Fruit fly (Drosophila melanogaster) whole organism, embryonic: ENCODE measurements around the gene Dop1R2.

Source experiments
- Atf3 ChIP-seq: fragments of 200-800 bp; sonication (Bioruptor generic); optimal IDR thresholded peaks from 3 replicates; lab custom pipeline; 2016; ENCODE audit warnings: missing biosample characterization, missing genetic modification characterization
- C15 ChIP-seq: fragments of 200-800 bp; sonication (Bioruptor generic); IDR thresholded peaks from 3 replicates; pipeline ENCODE4 v1.3.6; 2022; ENCODE audit warnings: missing biosample characterization, missing genetic modification characterization
- CG10267 ChIP-seq: fragments of 200-800 bp; sonication (Bioruptor generic); optimal IDR thresholded peaks from 2 replicates; lab custom pipeline; 2018; ENCODE audit warnings: missing biosample characterization, mild to moderate bottlenecking, missing genetic modification characterization, moderate library complexity
- CG10462 ChIP-seq: fragments of 200-800 bp; sonication (Bioruptor generic); optimal IDR thresholded peaks from 2 replicates; lab custom pipeline; 2016; ENCODE audit warnings: missing biosample characterization, missing genetic modification characterization
- CG11093 ChIP-seq: fragments of 200-800 bp; sonication (Bioruptor generic); IDR thresholded peaks from 3 replicates; pipeline ENCODE4 v1.3.6; 2022; ENCODE audit warnings: missing biosample characterization, missing genetic modification characterization
- CG12155 ChIP-seq: fragments of 200-800 bp; sonication (Bioruptor generic); optimal IDR thresholded peaks from 3 replicates; lab custom pipeline; 2016; ENCODE audit warnings: missing biosample characterization, missing genetic modification characterization
- CG12391 ChIP-seq: fragments of 200-800 bp; sonication (Bioruptor generic); optimal IDR thresholded peaks from 3 replicates; lab custom pipeline; 2018; ENCODE audit warnings: missing biosample characterization, mild to moderate bottlenecking, missing genetic modification characterization, moderate library complexity
- CG13287 ChIP-seq: fragments of 200-800 bp; sonication (Bioruptor generic); IDR thresholded peaks from 2 replicates; pipeline ENCODE4 v1.3.6; 2022; ENCODE audit warnings: missing biosample characterization, missing genetic modification characterization; ENCODE audit not compliant: partially characterized antibody
- CG13624 ChIP-seq: fragments of 200-800 bp; sonication (Bioruptor generic); optimal IDR thresholded peaks from 2 replicates; lab custom pipeline; 2016; ENCODE audit warnings: missing biosample characterization, missing genetic modification characterization
- CG14965 ChIP-seq: fragments of 200-800 bp; sonication (Bioruptor generic); optimal IDR thresholded peaks from 2 replicates; lab custom pipeline; 2016; ENCODE audit warnings: missing biosample characterization, missing genetic modification characterization, borderline replicate concordance
- CG17361 ChIP-seq: fragments of 200-800 bp; sonication (Bioruptor generic); IDR thresholded peaks from 3 replicates; pipeline ENCODE4 v1.3.6; 2022; ENCODE audit warnings: missing biosample characterization, missing genetic modification characterization
- CG17385 ChIP-seq: fragments of 200-800 bp; sonication (Bioruptor generic); optimal IDR thresholded peaks from 3 replicates; lab custom pipeline; 2018; ENCODE audit warnings: missing biosample characterization, mild to moderate bottlenecking, missing genetic modification characterization
- CG18599 ChIP-seq: fragments of 200-800 bp; sonication (Bioruptor generic); optimal IDR thresholded peaks from 3 replicates; lab custom pipeline; 2017; ENCODE audit warnings: missing biosample characterization, missing genetic modification characterization, mild to moderate bottlenecking, moderate library complexity, missing genetic modification reagents
- CG2120 ChIP-seq: fragments of 200-800 bp; sonication (Bioruptor generic); optimal IDR thresholded peaks from 3 replicates; lab custom pipeline; 2016; ENCODE audit warnings: missing biosample characterization, missing genetic modification characterization
- CG2678 ChIP-seq: fragments of 200-800 bp; sonication (Bioruptor generic); optimal IDR thresholded peaks from 3 replicates; lab custom pipeline; 2019; ENCODE audit warnings: missing biosample characterization, mild to moderate bottlenecking, missing genetic modification characterization, moderate library complexity
- CG2875 ChIP-seq: fragments of 200-800 bp; sonication (Bioruptor generic); optimal IDR thresholded peaks from 2 replicates; lab custom pipeline; 2017; ENCODE audit warnings: missing biosample characterization, mild to moderate bottlenecking, missing genetic modification characterization, missing genetic modification reagents
- CG30020 ChIP-seq: fragments of 200-800 bp; optimal IDR thresholded peaks from 2 replicates; lab custom pipeline; 2019; ENCODE audit warnings: missing biosample characterization, mild to moderate bottlenecking, missing genetic modification characterization, moderate library complexity
- CG31388 ChIP-seq: fragments of 200-800 bp; sonication (Bioruptor generic); optimal IDR thresholded peaks from 2 replicates; lab custom pipeline; 2016; ENCODE audit warnings: missing biosample characterization, missing genetic modification characterization
- CG3726 ChIP-seq: fragments of 200-800 bp; sonication (Bioruptor generic); IDR thresholded peaks from 3 replicates; pipeline ENCODE4, ENCODE4 v1.3.6; 2022; ENCODE audit warnings: missing biosample characterization, missing genetic modification characterization
- CG4424 ChIP-seq: fragments of 200-800 bp; sonication (Bioruptor generic); optimal IDR thresholded peaks from 3 replicates; lab custom pipeline; 2016; ENCODE audit warnings: missing biosample characterization, missing genetic modification characterization
- CG9437 ChIP-seq: fragments of 200-800 bp; sonication (Bioruptor generic); optimal IDR thresholded peaks from 2 replicates; lab custom pipeline; 2018; ENCODE audit warnings: missing biosample characterization, mild to moderate bottlenecking, missing genetic modification characterization
- CG9797 ChIP-seq: fragments of 200-800 bp; sonication (Bioruptor generic); optimal IDR thresholded peaks from 3 replicates; lab custom pipeline; 2018; ENCODE audit warnings: missing biosample characterization, mild to moderate bottlenecking, missing genetic modification characterization
- CG9932 ChIP-seq: fragments of 200-800 bp; sonication (Bioruptor generic); IDR thresholded peaks from 2 replicates; pipeline ENCODE4 v1.3.6; 2022; ENCODE audit warnings: missing biosample characterization, missing genetic modification characterization
- Eip74EF ChIP-seq, 2 experiments: fragments of 200-800 bp in 1 of 2; fragments of >200 bp in 1 of 2; sonication (Bioruptor generic) in 1 of 2; optimal IDR thresholded peaks; 2 replicates each; lab custom pipeline; 2017 to 2019; ENCODE audit warnings: missing biosample characterization in 2 of 2, missing genetic modification characterization in 2 of 2, mild to moderate bottlenecking in 1 of 2, moderate library complexity in 1 of 2
- Gsc ChIP-seq: fragments of 200-800 bp; sonication (Bioruptor generic); IDR thresholded peaks from 2 replicates; pipeline ENCODE4 v1.3.6; 2022; ENCODE audit warnings: missing biosample characterization, missing genetic modification characterization
- HLH54F ChIP-seq: fragments of 200-800 bp; sonication (Bioruptor generic); optimal IDR thresholded peaks from 3 replicates; lab custom pipeline; 2016; ENCODE audit warnings: missing biosample characterization, missing genetic modification characterization
- Hand ChIP-seq: fragments of 200-800 bp; sonication (Bioruptor generic); optimal IDR thresholded peaks from 2 replicates; lab custom pipeline; 2017; ENCODE audit warnings: mild to moderate bottlenecking, missing biosample characterization, missing genetic modification reagents, missing genetic modification characterization
- Hmr ChIP-seq: fragments of 200-800 bp; sonication (Bioruptor generic); optimal IDR thresholded peaks from 3 replicates; lab custom pipeline; 2017; ENCODE audit warnings: mild to moderate bottlenecking, missing biosample characterization, missing genetic modification reagents, missing genetic modification characterization
- Hr3 ChIP-seq: fragments of 200-800 bp; sonication (Bioruptor generic); optimal IDR thresholded peaks from 3 replicates; lab custom pipeline; 2016; ENCODE audit warnings: missing biosample characterization, missing genetic modification characterization
- Mrtf ChIP-seq: fragments of 200-800 bp; sonication (Bioruptor generic); IDR thresholded peaks from 3 replicates; pipeline ENCODE4 v1.3.6; 2022; ENCODE audit warnings: missing biosample characterization, missing genetic modification characterization
- Opbp ChIP-seq: fragments of 200-800 bp; sonication (Bioruptor generic); IDR thresholded peaks from 3 replicates; pipeline ENCODE4 v1.3.6; 2022; ENCODE audit warnings: missing biosample characterization, missing genetic modification characterization; ENCODE audit not compliant: partially characterized antibody
- Ptx1 ChIP-seq: fragments of 200-800 bp; sonication (Bioruptor generic); IDR thresholded peaks from 2 replicates; pipeline ENCODE4 v1.3.6; 2022; ENCODE audit warnings: missing biosample characterization, missing genetic modification characterization
- Ravus ChIP-seq: fragments of 200-800 bp; sonication (Bioruptor generic); IDR thresholded peaks from 2 replicates; pipeline ENCODE4 v1.3.6; 2022; ENCODE audit warnings: missing biosample characterization, missing genetic modification characterization
- Sox100B ChIP-seq: fragments of 200-800 bp; sonication (Bioruptor generic); optimal IDR thresholded peaks from 3 replicates; lab custom pipeline; 2018; ENCODE audit warnings: missing biosample characterization, mild to moderate bottlenecking, missing genetic modification characterization
- ab ChIP-seq: fragments of 200-800 bp; sonication (Bioruptor generic); optimal IDR thresholded peaks from 2 replicates; lab custom pipeline; 2016; ENCODE audit warnings: missing biosample characterization, missing genetic modification characterization
- bowl ChIP-seq: fragments of 200-800 bp; sonication (Bioruptor generic); IDR thresholded peaks from 2 replicates; pipeline ENCODE4 v1.3.6; 2022; ENCODE audit warnings: missing biosample characterization, missing genetic modification characterization
- bsh ChIP-seq, 2 experiments: fragments of 200-800 bp; sonication (Bioruptor generic); optimal IDR thresholded peaks; 2 replicates each; lab custom pipeline; 2017 to 2018; ENCODE audit warnings: mild to moderate bottlenecking in 2 of 2, missing biosample characterization in 2 of 2, missing genetic modification characterization in 2 of 2, moderate library complexity in 1 of 2
- chinmo ChIP-seq: fragments of 200-800 bp; sonication (Bioruptor generic); IDR thresholded peaks from 4 replicates; pipeline ENCODE4 v1.3.6; 2022; ENCODE audit warnings: missing biosample characterization, missing genetic modification characterization; ENCODE audit not compliant: partially characterized antibody
- ci ChIP-seq: fragments of 200-800 bp; sonication (Bioruptor generic); IDR thresholded peaks from 3 replicates; pipeline ENCODE4 v1.3.6; 2022; ENCODE audit warnings: missing biosample characterization, missing genetic modification characterization
- crol ChIP-seq: fragments of 200-800 bp; sonication (Bioruptor generic); IDR thresholded peaks from 2 replicates; pipeline ENCODE4 v1.3.6; 2022; ENCODE audit warnings: missing biosample characterization, missing genetic modification characterization
- dm ChIP-seq: fragments of 200-800 bp; sonication (Bioruptor generic); optimal IDR thresholded peaks from 3 replicates; lab custom pipeline; 2016; ENCODE audit warnings: missing biosample characterization, missing genetic modification characterization
- en ChIP-seq: fragments of 200-800 bp; sonication (Bioruptor generic); optimal IDR thresholded peaks from 2 replicates; lab custom pipeline; 2016; ENCODE audit warnings: missing biosample characterization, missing genetic modification characterization
- gsb ChIP-seq: fragments of 200-800 bp; sonication (Bioruptor generic); IDR thresholded peaks from 2 replicates; pipeline ENCODE4 v1.3.6; 2022; ENCODE audit warnings: missing biosample characterization, missing genetic modification characterization
- kay ChIP-seq: fragments of 200-800 bp; sonication (Bioruptor generic); optimal IDR thresholded peaks from 2 replicates; lab custom pipeline; 2016; ENCODE audit warnings: missing biosample characterization, missing genetic modification characterization
- klu ChIP-seq: fragments of 200-800 bp; sonication (Bioruptor generic); IDR thresholded peaks from 2 replicates; pipeline ENCODE4 v1.3.6; 2022; ENCODE audit warnings: missing biosample characterization, missing genetic modification characterization
- kni ChIP-seq: fragments of 200-800 bp; sonication (Bioruptor generic); optimal IDR thresholded peaks from 3 replicates; lab custom pipeline; 2017; ENCODE audit warnings: mild to moderate bottlenecking, missing biosample characterization, missing genetic modification reagents, missing genetic modification characterization
- lbe ChIP-seq: fragments of 200-800 bp; sonication (Bioruptor generic); optimal IDR thresholded peaks from 2 replicates; lab custom pipeline; 2016; ENCODE audit warnings: missing biosample characterization, mild to moderate bottlenecking, missing genetic modification characterization
- nom ChIP-seq: fragments of 200-800 bp; sonication (Bioruptor generic); optimal IDR thresholded peaks from 2 replicates; lab custom pipeline; 2017; ENCODE audit warnings: missing biosample characterization, missing genetic modification characterization, mild to moderate bottlenecking, moderate library complexity, missing genetic modification reagents
- row ChIP-seq: fragments of 200-800 bp; sonication (Bioruptor generic); IDR thresholded peaks from 3 replicates; pipeline ENCODE4 v1.3.6; 2022; ENCODE audit warnings: missing biosample characterization, missing genetic modification characterization
- slp2 ChIP-seq: fragments of 200-800 bp; sonication (Bioruptor generic); optimal IDR thresholded peaks from 2 replicates; lab custom pipeline; 2016; ENCODE audit warnings: missing biosample characterization, missing genetic modification characterization
- unpg ChIP-seq: fragments of 200-800 bp; sonication (Bioruptor generic); optimal IDR thresholded peaks from 3 replicates; lab custom pipeline; 2018; ENCODE audit warnings: missing biosample characterization, mild to moderate bottlenecking, missing genetic modification characterization, moderate library complexity

Gene Dop1R2

dm6 chr3R:29617197-29617596 lies 42.6 kb downstream of the Dop1R2 start (continued):
- TF ChIP-seq Hand, result no peak
- no peak for TF ChIP-seq kni (GFP tag; lab: Kevin White, UChicago)
- no peak for TF ChIP-seq HLH54F
- no peak for TF ChIP-seq CG4424
- TF ChIP-seq Eip74EF (GFP tag; optimal IDR thresholded peaks at IDR 0.05; lab: Kevin White, UChicago), result no peak
- no peak for TF ChIP-seq CG14965 (GFP tag; lab: Kevin White, UChicago)
- no peak for TF ChIP-seq CG9797 (GFP tag; lab: Kevin White, UChicago)
- TF ChIP-seq CG11093 (GFP tag; lab: Robert Waterston, UW), result no peak
- peak; percentile 51 for TF ChIP-seq CG18599 (GFP tag; lab: Kevin White, UChicago)
- TF ChIP-seq ci (GFP tag; lab: Robert Waterston, UW), result 0 out of 3 replicates have a peak, but pooled peaks have one; percentile 21
- TF ChIP-seq slp2 (GFP tag; lab: Kevin White, UChicago), result no peak
- peak; percentile 36; the same call in 1 of the 3 replicates for TF ChIP-seq row (GFP tag; lab: Robert Waterston, UW)
- no peak for TF ChIP-seq CG2120
- no peak for TF ChIP-seq dm
- TF ChIP-seq klu, result no peak
- no peak for TF ChIP-seq gsb (GFP tag; lab: Robert Waterston, UW)
- no peak for TF ChIP-seq CG12155 (GFP tag; lab: Kevin White, UChicago)
- TF ChIP-seq bsh (GFP tag; optimal IDR thresholded peaks at IDR 0.05; lab: Kevin White, UChicago), result no peak
- no peak for TF ChIP-seq nom (GFP tag; lab: Kevin White, UChicago)
- TF ChIP-seq CG30020 (tag; lab: Kevin White, UChicago), result no peak
- TF ChIP-seq CG31388 (GFP tag; lab: Kevin White, UChicago), result no peak
- no peak for TF ChIP-seq kay (GFP tag; lab: Kevin White, UChicago)
- no peak for TF ChIP-seq Opbp (GFP tag; lab: Robert Waterston, UW)
- no peak for TF ChIP-seq Gsc
- TF ChIP-seq CG2875 (GFP tag; lab: Kevin White, UChicago), result no peak
- no peak for TF ChIP-seq C15 (GFP tag; lab: Robert Waterston, UW)
- TF ChIP-seq lbe (GFP tag; lab: Kevin White, UChicago), result no peak
- TF ChIP-seq CG9932 (GFP tag; lab: Robert Waterston, UW), result no peak
- TF ChIP-seq chinmo (GFP tag; lab: Robert Waterston, UW), result no peak
- peak; percentile 57 for TF ChIP-seq CG2678
- peak; percentile 12 for TF ChIP-seq Hmr (GFP tag; lab: Kevin White, UChicago)
- no peak for TF ChIP-seq CG3726 (GFP tag; lab: Robert Waterston, UW)
- TF ChIP-seq bowl, result no peak
- no peak for TF ChIP-seq crol
- TF ChIP-seq Ravus, result no peak
- no peak for TF ChIP-seq CG13624
- TF ChIP-seq CG10267 (tag; lab: Kevin White, UChicago), result peak; percentile 2
- no peak for TF ChIP-seq Hr3 (GFP tag; lab: Kevin White, UChicago)
- TF ChIP-seq unpg (GFP tag; lab: Kevin White, UChicago), result peak; percentile 4
- TF ChIP-seq CG17361, result no peak
- TF ChIP-seq CG9437 (GFP tag; lab: Kevin White, UChicago), result no peak
- no peak for TF ChIP-seq Mrtf
- TF ChIP-seq Ptx1 (GFP tag; lab: Robert Waterston, UW), result 0 out of 2 replicates have a peak, but pooled peaks have one; percentile 18
- no peak for TF ChIP-seq en (GFP tag; lab: Kevin White, UChicago)
- no peak for TF ChIP-seq Atf3 (GFP tag; lab: Kevin White, UChicago)
- no peak for TF ChIP-seq Sox100B (GFP tag; lab: Kevin White, UChicago)
- TF ChIP-seq CG12391 (tag; lab: Kevin White, UChicago), result no peak
- TF ChIP-seq ab (GFP tag; lab: Kevin White, UChicago), result no peak
- no peak for TF ChIP-seq CG17385 (GFP tag; lab: Kevin White, UChicago)
- TF ChIP-seq CG13287 (GFP tag; lab: Robert Waterston, UW), result no peak
- no peak for TF ChIP-seq CG10462 (GFP tag; lab: Kevin White, UChicago)
